Worm (Caenorhabditis elegans) whole organism, L3 larva: ENCODE data around the gene Y53G8AR.1.
"Not testable (repeated sequence)": the region's sequence is repeated elsewhere in the genome, so short reads cannot be mapped to it uniquely, and the experiment has no call there.

Experiments used
- ama-1 ChIP-seq: fragments of 150-350 bp; optimal IDR thresholded peaks from 2 replicates; lab custom pipeline; 2018
- daf-12 ChIP-seq: fragments of 150-350 bp; optimal IDR thresholded peaks from 2 replicates; lab custom pipeline; 2014; ENCODE audit warnings: missing biosample characterization, missing genetic modification reagents, missing genetic modification characterization
- fkh-10 ChIP-seq: sonication (generic microtip); optimal IDR thresholded peaks from 2 replicates; lab custom pipeline; 2017; ENCODE audit warnings: missing biosample characterization, missing genetic modification reagents, missing genetic modification characterization
- jun-1 ChIP-seq: fragments of 150-350 bp; optimal IDR thresholded peaks from 2 replicates; lab custom pipeline; 2014; ENCODE audit warnings: missing biosample characterization, missing genetic modification reagents, missing genetic modification characterization
- nhr-12 ChIP-seq: fragments of 150-350 bp; optimal IDR thresholded peaks from 2 replicates; lab custom pipeline; 2014; ENCODE audit warnings: missing biosample characterization, missing genetic modification characterization
- nhr-23 ChIP-seq: fragments of 150-350 bp; optimal IDR thresholded peaks from 2 replicates; lab custom pipeline; 2014; ENCODE audit warnings: missing biosample characterization, missing genetic modification reagents, missing genetic modification characterization
- nhr-237 ChIP-seq: fragments of 150-350 bp; optimal IDR thresholded peaks from 2 replicates; lab custom pipeline; 2014; ENCODE audit warnings: missing biosample characterization, missing genetic modification characterization
- nhr-28 ChIP-seq: fragments of 150-350 bp; optimal IDR thresholded peaks from 2 replicates; lab custom pipeline; 2014; ENCODE audit warnings: missing biosample characterization, missing genetic modification characterization
- nhr-76 ChIP-seq: fragments of 150-350 bp; sonication (generic microtip); optimal IDR thresholded peaks from 5 replicates; lab custom pipeline; 2014; ENCODE audit warnings: missing biosample characterization, missing genetic modification characterization
- snpc-4 ChIP-seq: fragments of 150-350 bp; optimal IDR thresholded peaks from 2 replicates; lab custom pipeline; 2014; ENCODE audit warnings: missing biosample characterization, missing genetic modification characterization
- ztf-11 ChIP-seq: fragments of 150-350 bp; optimal IDR thresholded peaks from 2 replicates; lab custom pipeline; 2014; ENCODE audit warnings: missing biosample characterization, missing genetic modification characterization

ce11 chrIII:3332736-3333135 lies at the start of gene Y53G8AR.1:
- not testable (repeated sequence) for TF ChIP-seq nhr-76; daf-12 (tag; lab: Kevin White, UChicago); nhr-237 (tag; lab: Kevin White, UChicago); nhr-28 (tag; lab: Kevin White, UChicago); snpc-4 (tag; lab: Kevin White, UChicago); nhr-23 (tag; lab: Kevin White, UChicago); ama-1 (lab: Kevin White, UChicago); nhr-12 (tag; lab: Kevin White, UChicago); jun-1 (tag; lab: Kevin White, UChicago); ztf-11 (tag; lab: Kevin White, UChicago); fkh-10 (GFP tag; lab: Kevin White, UChicago)
